Fruit fly (Drosophila melanogaster): ENCODE results near the gene Nepl17.

Nepl17 gene

DNA sequence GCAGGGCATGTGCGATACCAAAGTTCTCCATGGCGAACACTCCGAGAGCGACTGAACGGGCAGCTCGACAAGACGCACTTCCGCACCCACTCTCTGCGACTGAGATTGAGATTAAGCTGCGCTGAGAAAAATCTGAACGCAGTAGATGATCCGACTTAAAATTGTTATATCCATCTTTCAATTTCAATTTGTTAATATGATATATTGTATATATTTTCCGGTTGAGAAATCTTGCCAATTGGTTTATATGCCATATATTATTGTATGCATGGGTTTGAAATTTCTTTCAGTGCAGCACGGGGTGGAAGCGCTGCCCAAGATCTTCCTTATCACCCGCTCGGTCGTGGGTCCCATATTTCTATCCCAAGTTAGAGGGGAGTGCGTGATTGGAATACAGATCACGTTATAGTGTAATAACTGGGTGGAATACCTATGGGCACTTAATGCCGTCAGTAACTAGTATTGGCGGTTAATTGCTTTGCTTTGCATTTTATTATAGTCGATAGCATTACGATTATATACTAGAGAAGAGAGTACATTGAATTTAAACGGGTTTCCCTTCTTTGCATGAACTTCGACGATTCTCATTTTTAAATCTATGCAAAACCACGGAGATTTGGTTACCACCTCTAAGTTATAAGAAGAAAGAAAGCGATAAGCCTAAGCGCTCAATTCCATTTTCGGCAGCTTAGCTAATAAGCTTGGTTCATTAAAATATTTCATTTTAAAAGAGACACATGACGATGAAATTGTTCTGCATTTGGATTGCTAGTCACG, 7.5 kb downstream of the Nepl17 start, which contains the start of the genes Nepl19 and Nepl20 (continued):
- TF ChIP-seq CG7745 (tag; optimal IDR thresholded peaks at IDR 0.05): no peak
- TF ChIP-seq Chrac-16 (GFP tag; optimal IDR thresholded peaks at IDR 0.05): peak; percentile 71
- no peak for TF ChIP-seq Kr (GFP tag; optimal IDR thresholded peaks at IDR 0.05)
- TF ChIP-seq CG18011 (GFP tag; optimal IDR thresholded peaks at IDR 0.05): no peak
- peak; percentile 37 for TF ChIP-seq CG6854 (GFP tag; optimal IDR thresholded peaks at IDR 0.05)
- TF ChIP-seq Antp (GFP tag; optimal IDR thresholded peaks at IDR 0.05): peak; percentile 20
- TF ChIP-seq trem (tag; optimal IDR thresholded peaks at IDR 0.05): peak; percentile 50
- no peak for TF ChIP-seq zen2 (GFP tag; IDR thresholded peaks at IDR 0.05; ENCODE audit: partially characterized antibody)
- peak; percentile 48 for TF ChIP-seq CG17612 (GFP tag; IDR thresholded peaks at IDR 0.05)
- TF ChIP-seq dimm (GFP tag; IDR thresholded peaks at IDR 0.05): peak; percentile 40; the same call in 1 of the 2 replicates
- peak; percentile 46 for TF ChIP-seq corto (GFP tag; optimal IDR thresholded peaks at IDR 0.05)
- TF ChIP-seq ase (GFP tag; IDR thresholded peaks at IDR 0.05): peak; percentile 82
- TF ChIP-seq Tbp (GFP tag; optimal IDR thresholded peaks at IDR 0.05): no peak
- TF ChIP-seq hbn (GFP tag; IDR thresholded peaks at IDR 0.05; ENCODE audit: partially characterized antibody): no peak
- TF ChIP-seq Hr78 (GFP tag; optimal IDR thresholded peaks at IDR 0.05): peak in 1 of 2 experiments; percentile 36
- peak; percentile 85 for TF ChIP-seq nmo (GFP tag; optimal IDR thresholded peaks at IDR 0.05)
- peak; percentile 52 for TF ChIP-seq CG2875 (GFP tag; optimal IDR thresholded peaks at IDR 0.05)
- TF ChIP-seq tin (GFP tag; optimal IDR thresholded peaks at IDR 0.05): peak; percentile 77
- no peak for TF ChIP-seq p53 (GFP tag; optimal IDR thresholded peaks at IDR 0.05)
- peak; percentile 56 for TF ChIP-seq wor (GFP tag; IDR thresholded peaks at IDR 0.05)
- TF ChIP-seq CG31365 (tag; optimal IDR thresholded peaks at IDR 0.05): peak; percentile 53
- TF ChIP-seq CG6683 (GFP tag; optimal IDR thresholded peaks at IDR 0.05): peak; percentile 67
- TF ChIP-seq her (GFP tag; optimal IDR thresholded peaks at IDR 0.05): no peak
- peak; percentile 71 for TF ChIP-seq CG10267 (tag; optimal IDR thresholded peaks at IDR 0.05)
- TF ChIP-seq CG10209 (GFP tag; optimal IDR thresholded peaks at IDR 0.05): peak; percentile 73
- TF ChIP-seq CG12219 (GFP tag; optimal IDR thresholded peaks at IDR 0.05): peak; percentile 75
- TF ChIP-seq CG3726 (GFP tag; IDR thresholded peaks at IDR 0.05): 0 out of 3 replicates have a peak, but pooled peaks have one; percentile 30
- TF ChIP-seq CG12104 (GFP tag; optimal IDR thresholded peaks at IDR 0.05): peak; percentile 67
- TF ChIP-seq ranshi (GFP tag; IDR thresholded peaks at IDR 0.05): peak; percentile 78
- peak; percentile 27 for TF ChIP-seq ERR (GFP tag; optimal IDR thresholded peaks at IDR 0.05)
- TF ChIP-seq sug (tag; optimal IDR thresholded peaks at IDR 0.05): peak; percentile 56
- peak; percentile 72 for TF ChIP-seq CG6765 (GFP tag; optimal IDR thresholded peaks at IDR 0.05)
- TF ChIP-seq CG32767 (GFP tag; IDR thresholded peaks at IDR 0.05): peak; percentile 67; the same call in 1 of the 2 replicates
- peak; percentile 70 for TF ChIP-seq CG30431 (GFP tag; optimal IDR thresholded peaks at IDR 0.05)
- TF ChIP-seq CG12744 (GFP tag; optimal IDR thresholded peaks at IDR 0.05): no peak
- peak; percentile 79 for TF ChIP-seq Oli (tag; optimal IDR thresholded peaks at IDR 0.05)
- no peak for TF ChIP-seq Stat92E (GFP tag; optimal IDR thresholded peaks at IDR 0.05)
- peak; percentile 45 for TF ChIP-seq Bteb2 (GFP tag; optimal IDR thresholded peaks at IDR 0.05)
- no peak for TF ChIP-seq cad (GFP tag; optimal IDR thresholded peaks at IDR 0.05)
- TF ChIP-seq chif (GFP tag; optimal IDR thresholded peaks at IDR 0.05): peak; percentile 55 to 61
- TF ChIP-seq eyg (GFP tag; optimal IDR thresholded peaks at IDR 0.05): no peak
- peak; percentile 77 for TF ChIP-seq Xbp1 (GFP tag; optimal IDR thresholded peaks at IDR 0.05)
- TF ChIP-seq Eip74EF (GFP tag; optimal IDR thresholded peaks at IDR 0.05): peak in 1 of 2 experiments; percentile 84
- no peak for TF ChIP-seq pita (GFP tag; optimal IDR thresholded peaks at IDR 0.05)
- TF ChIP-seq Nf-YB (GFP tag; optimal IDR thresholded peaks at IDR 0.05): peak; percentile 51
- TF ChIP-seq CG10543 (GFP tag; optimal IDR thresholded peaks at IDR 0.05): peak; percentile 64
- no peak for TF ChIP-seq CG10565 (GFP tag; optimal IDR thresholded peaks at IDR 0.05)
- peak; percentile 38 for TF ChIP-seq gcm2 (GFP tag; optimal IDR thresholded peaks at IDR 0.05)
